Fruit fly (Drosophila melanogaster) whole organism, prepupa: Measurements from ENCODE around the gene Cul5.

Experiments used
- Blimp-1 ChIP-seq: fragments of 200-800 bp; sonication (Bioruptor generic); optimal IDR thresholded peaks from 3 replicates; lab custom pipeline; 2017; ENCODE audit warnings: missing biosample characterization, missing genetic modification characterization, mild to moderate bottlenecking, moderate library complexity, missing genetic modification reagents
- CG11762 ChIP-seq: fragments of 200-800 bp; sonication (Bioruptor generic); optimal IDR thresholded peaks from 3 replicates; lab custom pipeline; 2016; ENCODE audit warnings: missing biosample characterization, missing genetic modification characterization; ENCODE audit not compliant: insufficient read depth
- CG11902 ChIP-seq: fragments of 200-800 bp; sonication (Bioruptor generic); optimal IDR thresholded peaks from 3 replicates; lab custom pipeline; 2016; ENCODE audit warnings: missing biosample characterization, missing genetic modification characterization
- CG15336 ChIP-seq: fragments of 200-800 bp; sonication (Bioruptor generic); IDR thresholded peaks from 2 replicates; pipeline ENCODE4 v1.3.6; 2022; ENCODE audit warnings: missing biosample characterization, missing genetic modification characterization
- CG1621 ChIP-seq: fragments of 200-800 bp; sonication (Bioruptor generic); optimal IDR thresholded peaks from 3 replicates; lab custom pipeline; 2018; ENCODE audit warnings: missing biosample characterization, mild to moderate bottlenecking, missing genetic modification characterization
- CG16779 ChIP-seq: fragments of 200-800 bp; sonication (Bioruptor generic); optimal IDR thresholded peaks from 3 replicates; lab custom pipeline; 2017; ENCODE audit warnings: missing biosample characterization, mild to moderate bottlenecking, missing genetic modification characterization
- CG3032 ChIP-seq: fragments of 200-800 bp; optimal IDR thresholded peaks from 2 replicates; lab custom pipeline; 2019; ENCODE audit warnings: missing biosample characterization, mild to moderate bottlenecking, missing genetic modification characterization, moderate library complexity
- CG31627 ChIP-seq: fragments of 200-800 bp; sonication (Bioruptor generic); optimal IDR thresholded peaks from 3 replicates; lab custom pipeline; 2016; ENCODE audit warnings: missing biosample characterization, missing genetic modification characterization
- CG34406 ChIP-seq: fragments of 200-800 bp; sonication (Bioruptor generic); optimal IDR thresholded peaks from 3 replicates; lab custom pipeline; 2016; ENCODE audit warnings: missing biosample characterization, missing genetic modification characterization
- CG3919 ChIP-seq: fragments of 200-800 bp; sonication (Bioruptor generic); optimal IDR thresholded peaks from 3 replicates; lab custom pipeline; 2016; ENCODE audit warnings: missing biosample characterization, missing genetic modification characterization
- CG4318 ChIP-seq: fragments of 200-800 bp; sonication (Bioruptor generic); optimal IDR thresholded peaks from 3 replicates; lab custom pipeline; 2017; ENCODE audit warnings: missing biosample characterization, mild to moderate bottlenecking, missing genetic modification characterization
- CG6163 ChIP-seq: fragments of 200-800 bp; sonication (Bioruptor generic); IDR thresholded peaks from 3 replicates; pipeline ENCODE4 v1.3.6; 2022; ENCODE audit warnings: missing biosample characterization, missing genetic modification characterization
- CG6276 ChIP-seq: fragments of 200-800 bp; sonication (Bioruptor generic); optimal IDR thresholded peaks from 2 replicates; lab custom pipeline; 2017; ENCODE audit warnings: missing biosample characterization, mild to moderate bottlenecking, missing genetic modification characterization
- CG6792 ChIP-seq: fragments of 200-800 bp; sonication (Bioruptor generic); optimal IDR thresholded peaks from 3 replicates; lab custom pipeline; 2016; ENCODE audit warnings: missing biosample characterization, missing genetic modification characterization
- CG6808 ChIP-seq: fragments of 200-800 bp; sonication (Bioruptor generic); optimal IDR thresholded peaks from 3 replicates; lab custom pipeline; 2017; ENCODE audit warnings: missing biosample characterization, missing genetic modification characterization, mild to moderate bottlenecking, moderate library complexity, missing genetic modification reagents
- CG7368 ChIP-seq: fragments of 200-800 bp; sonication (Bioruptor generic); optimal IDR thresholded peaks from 3 replicates; lab custom pipeline; 2016; ENCODE audit warnings: missing biosample characterization, missing genetic modification characterization
- CG8119 ChIP-seq: fragments of 200-800 bp; sonication (Bioruptor generic); IDR thresholded peaks from 3 replicates; pipeline ENCODE4 v1.3.6; 2022; ENCODE audit warnings: missing biosample characterization, missing genetic modification characterization
- CG8319 ChIP-seq: fragments of 200-800 bp; sonication (Bioruptor generic); optimal IDR thresholded peaks from 3 replicates; lab custom pipeline; 2016; ENCODE audit warnings: missing biosample characterization, missing genetic modification characterization
- CG8632 ChIP-seq: fragments of 200-800 bp; sonication (Bioruptor generic); optimal IDR thresholded peaks from 3 replicates; lab custom pipeline; 2016; ENCODE audit warnings: missing biosample characterization, missing genetic modification characterization
- CG9139 ChIP-seq: fragments of 200-800 bp; sonication (Bioruptor generic); optimal IDR thresholded peaks from 3 replicates; lab custom pipeline; 2017; ENCODE audit warnings: missing biosample characterization, mild to moderate bottlenecking, missing genetic modification characterization
- Eip75B ChIP-seq: fragments of 200-800 bp; sonication (Bioruptor generic); optimal IDR thresholded peaks from 3 replicates; lab custom pipeline; 2016; ENCODE audit warnings: missing biosample characterization, missing genetic modification characterization
- Eip78C ChIP-seq: fragments of 200-800 bp; sonication (Bioruptor generic); peaks from one replicate; lab custom pipeline; 2016; ENCODE audit warnings: missing biosample characterization, missing genetic modification characterization
- Ets96B ChIP-seq: fragments of 200-800 bp; optimal IDR thresholded peaks from 2 replicates; lab custom pipeline; 2019; ENCODE audit warnings: missing biosample characterization, mild to moderate bottlenecking, missing genetic modification characterization, moderate library complexity
- Gug ChIP-seq: fragments of 200-800 bp; sonication (Bioruptor generic); IDR thresholded peaks from 2 replicates; pipeline ENCODE4 v1.3.6; 2022; ENCODE audit warnings: missing biosample characterization, missing genetic modification characterization
- Hr38 ChIP-seq: sonication (Bioruptor generic); optimal IDR thresholded peaks from 2 replicates; lab custom pipeline; 2016; ENCODE audit warnings: missing biosample characterization, missing genetic modification characterization
- Hr39 ChIP-seq: fragments of 200-800 bp; sonication (Bioruptor generic); optimal IDR thresholded peaks from 2 replicates; lab custom pipeline; 2016; ENCODE audit warnings: missing biosample characterization, missing genetic modification characterization
- Hr4 ChIP-seq: fragments of 200-800 bp; sonication (Bioruptor generic); optimal IDR thresholded peaks from 3 replicates; lab custom pipeline; 2016; ENCODE audit warnings: missing biosample characterization, missing genetic modification characterization
- Lpt ChIP-seq: fragments of 200-800 bp; sonication (Bioruptor generic); optimal IDR thresholded peaks from 3 replicates; lab custom pipeline; 2016; ENCODE audit warnings: missing biosample characterization, missing genetic modification characterization
- Met ChIP-seq: fragments of 200-800 bp; sonication (Bioruptor generic); optimal IDR thresholded peaks from 3 replicates; lab custom pipeline; 2016; ENCODE audit warnings: missing biosample characterization, missing genetic modification characterization
- OdsH ChIP-seq: fragments of 200-800 bp; sonication (Bioruptor generic); optimal IDR thresholded peaks from 3 replicates; lab custom pipeline; 2016; ENCODE audit warnings: missing biosample characterization, missing genetic modification characterization
- Smox ChIP-seq: fragments of 200-800 bp; sonication (Bioruptor generic); optimal IDR thresholded peaks from 3 replicates; lab custom pipeline; 2016; ENCODE audit warnings: missing biosample characterization, missing genetic modification characterization
- Sox102F ChIP-seq: fragments of 200-800 bp; sonication (Bioruptor generic); optimal IDR thresholded peaks from 2 replicates; lab custom pipeline; 2016; ENCODE audit warnings: missing biosample characterization, mild to moderate bottlenecking, missing genetic modification characterization
- Sox14 ChIP-seq: fragments of 200-800 bp; sonication (Bioruptor generic); optimal IDR thresholded peaks from 3 replicates; lab custom pipeline; 2016; ENCODE audit warnings: missing biosample characterization, missing genetic modification characterization
- Sox15 ChIP-seq: fragments of 200-800 bp; sonication (Bioruptor generic); optimal IDR thresholded peaks from 3 replicates; lab custom pipeline; 2016; ENCODE audit warnings: missing biosample characterization, missing genetic modification characterization
- achi ChIP-seq: fragments of 200-800 bp; sonication (Bioruptor generic); optimal IDR thresholded peaks from 3 replicates; lab custom pipeline; 2016; ENCODE audit warnings: missing biosample characterization, missing genetic modification characterization
- acj6 ChIP-seq: fragments of 200-800 bp; sonication (Bioruptor generic); optimal IDR thresholded peaks from 3 replicates; lab custom pipeline; 2016; ENCODE audit warnings: missing biosample characterization, missing genetic modification characterization
- cyc ChIP-seq: fragments of 200-800 bp; sonication (Bioruptor generic); optimal IDR thresholded peaks from 3 replicates; lab custom pipeline; 2016; ENCODE audit warnings: missing biosample characterization, missing genetic modification characterization
- dac ChIP-seq: fragments of 200-800 bp; sonication (Bioruptor generic); optimal IDR thresholded peaks from 2 replicates; lab custom pipeline; 2017; ENCODE audit warnings: missing biosample characterization, mild to moderate bottlenecking, missing genetic modification characterization
- dsx ChIP-seq: fragments of 200-800 bp; optimal IDR thresholded peaks from 3 replicates; lab custom pipeline; 2019; ENCODE audit warnings: missing biosample characterization, mild to moderate bottlenecking, missing genetic modification characterization, moderate library complexity; ENCODE audit not compliant: poor library complexity, severe bottlenecking
- eg ChIP-seq: fragments of 200-800 bp; sonication (Bioruptor generic); IDR thresholded peaks from 3 replicates; pipeline ENCODE4 v1.3.6; 2022; ENCODE audit warnings: missing biosample characterization, missing genetic modification characterization
- esn ChIP-seq: fragments of 200-800 bp; sonication (Bioruptor generic); optimal IDR thresholded peaks from 2 replicates; lab custom pipeline; 2016; ENCODE audit warnings: missing biosample characterization, mild to moderate bottlenecking, missing genetic modification characterization, moderate library complexity
- fd59A ChIP-seq: fragments of 200-800 bp; sonication (Bioruptor generic); optimal IDR thresholded peaks from 2 replicates; lab custom pipeline; 2017; ENCODE audit warnings: missing biosample characterization, mild to moderate bottlenecking, missing genetic modification characterization, missing genetic modification reagents
- fd85E ChIP-seq: fragments of 200-800 bp; sonication (Bioruptor generic); optimal IDR thresholded peaks from 3 replicates; lab custom pipeline; 2016; ENCODE audit warnings: missing biosample characterization, missing genetic modification characterization
- lz ChIP-seq: fragments of 200-800 bp; sonication (Bioruptor generic); optimal IDR thresholded peaks from 3 replicates; lab custom pipeline; 2016; ENCODE audit warnings: missing biosample characterization, missing genetic modification characterization
- pdm3 ChIP-seq: fragments of 200-800 bp; sonication (Bioruptor generic); optimal IDR thresholded peaks from 3 replicates; lab custom pipeline; 2016; ENCODE audit warnings: missing biosample characterization, missing genetic modification characterization
- salr ChIP-seq, 2 experiments: fragments of 200-800 bp; sonication (Bioruptor generic); optimal IDR thresholded peaks; 3 replicates each; lab custom pipeline; 2016 to 2018; ENCODE audit warnings: missing biosample characterization in 2 of 2, missing genetic modification characterization in 2 of 2, mild to moderate bottlenecking in 1 of 2
- spab ChIP-seq: fragments of 200-800 bp; sonication (Bioruptor generic); optimal IDR thresholded peaks from 2 replicates; lab custom pipeline; 2017; ENCODE audit warnings: missing biosample characterization, mild to moderate bottlenecking, missing genetic modification characterization, missing genetic modification reagents
- ss ChIP-seq, 2 experiments: fragments of 200-800 bp; sonication (Bioruptor generic); optimal IDR thresholded peaks; 2 replicates in 1 of 2; 3 replicates in 1 of 2; lab custom pipeline; 2017 to 2018; ENCODE audit warnings: mild to moderate bottlenecking in 2 of 2, missing biosample characterization in 2 of 2, missing genetic modification characterization in 2 of 2, moderate library complexity in 1 of 2
- svp ChIP-seq: fragments of 200-800 bp; sonication (Bioruptor generic); peaks from one replicate; lab custom pipeline; 2016; ENCODE audit warnings: missing biosample characterization, missing genetic modification characterization
- topi ChIP-seq: fragments of 200-800 bp; sonication (Bioruptor generic); optimal IDR thresholded peaks from 3 replicates; lab custom pipeline; 2016; ENCODE audit warnings: missing biosample characterization, missing genetic modification characterization
- vri ChIP-seq: fragments of 200-800 bp; sonication (Bioruptor generic); optimal IDR thresholded peaks from 3 replicates; lab custom pipeline; 2016; ENCODE audit warnings: missing biosample characterization, mild to moderate bottlenecking, missing genetic modification characterization

Gene Cul5

dm6 chr3R:29063207-29063920 is 589 bp upstream of the Cul5 start:
- peak; percentile 63 for TF ChIP-seq CG8319 (GFP tag; lab: Kevin White, UChicago)
- TF ChIP-seq Hr38 (GFP tag; lab: Kevin White, UChicago): no peak
- peak; percentile 78 for TF ChIP-seq CG3032 (tag; lab: Kevin White, UChicago)
- TF ChIP-seq pdm3 (GFP tag; lab: Kevin White, UChicago): peak; percentile 67
- TF ChIP-seq CG6808 (GFP tag; lab: Kevin White, UChicago): peak; percentile 75
- TF ChIP-seq Sox102F (GFP tag; lab: Kevin White, UChicago): peak; percentile 83
- peak; percentile 8 for TF ChIP-seq spab (GFP tag; lab: Kevin White, UChicago)
- TF ChIP-seq dac: no peak
- TF ChIP-seq CG9139 (GFP tag; lab: Kevin White, UChicago): peak; percentile 18
- no peak for TF ChIP-seq CG15336
- TF ChIP-seq Blimp-1 (GFP tag; lab: Kevin White, UChicago): peak; percentile 9
- TF ChIP-seq ss (GFP tag; optimal IDR thresholded peaks at IDR 0.05; lab: Kevin White, UChicago): peak in 1 of 2 experiments; percentile 18
- peak; percentile 62 for TF ChIP-seq CG31627 (GFP tag; lab: Kevin White, UChicago)
- peak; percentile 32 for TF ChIP-seq dsx (GFP tag; lab: Kevin White, UChicago)
- TF ChIP-seq topi (GFP tag; lab: Kevin White, UChicago): peak; percentile 57
- TF ChIP-seq Eip78C (GFP tag; lab: Kevin White, UChicago): peak; percentile 91
- no peak for TF ChIP-seq vri (GFP tag; lab: Kevin White, UChicago)
- TF ChIP-seq Hr4 (GFP tag; lab: Kevin White, UChicago): peak; percentile 84
- no peak for TF ChIP-seq eg (GFP tag; lab: Robert Waterston, UW)
- peak; percentile 58 for TF ChIP-seq acj6 (GFP tag; lab: Kevin White, UChicago)
- TF ChIP-seq svp (GFP tag; lab: Kevin White, UChicago): peak; percentile 74
- peak; percentile 65 for TF ChIP-seq Ets96B
- TF ChIP-seq CG16779 (tag; lab: Kevin White, UChicago): no peak
- peak; percentile 78 for TF ChIP-seq lz (GFP tag; lab: Kevin White, UChicago)
- peak; percentile 35 for TF ChIP-seq CG6276 (GFP tag; lab: Kevin White, UChicago)
- no peak for TF ChIP-seq CG8119
- TF ChIP-seq Sox14 (GFP tag; lab: Kevin White, UChicago): peak; percentile 81
- TF ChIP-seq CG7368 (GFP tag; lab: Kevin White, UChicago): peak; percentile 28
- TF ChIP-seq Hr39 (GFP tag; lab: Kevin White, UChicago): peak; percentile 58
- peak; percentile 63 for TF ChIP-seq OdsH (GFP tag; lab: Kevin White, UChicago)
- peak; percentile 73 for TF ChIP-seq achi (GFP tag; lab: Kevin White, UChicago)
- peak; percentile 61 for TF ChIP-seq CG11902 (GFP tag; lab: Kevin White, UChicago)
- TF ChIP-seq Smox: peak; percentile 68
- TF ChIP-seq CG11762 (GFP tag; lab: Kevin White, UChicago): peak; percentile 41
- TF ChIP-seq CG4318 (GFP tag; lab: Kevin White, UChicago): peak; percentile 61
- TF ChIP-seq Met: peak; percentile 76
- TF ChIP-seq fd85E (GFP tag; lab: Kevin White, UChicago): no peak
- peak; percentile 50 for TF ChIP-seq cyc
- peak; percentile 74 for TF ChIP-seq CG8632 (GFP tag; lab: Kevin White, UChicago)
- no peak for TF ChIP-seq Gug (GFP tag; lab: Robert Waterston, UW)
- peak; percentile 86 for TF ChIP-seq esn
- TF ChIP-seq CG6792: peak; percentile 64
- TF ChIP-seq CG1621: peak; percentile 37
- peak in 1 of 2 experiments; percentile 71 for TF ChIP-seq salr (GFP tag; optimal IDR thresholded peaks at IDR 0.05; lab: Kevin White, UChicago)
- TF ChIP-seq CG34406: peak; percentile 77
- no peak for TF ChIP-seq Lpt
- TF ChIP-seq Eip75B (GFP tag; lab: Kevin White, UChicago): peak; percentile 55
- TF ChIP-seq fd59A: peak; percentile 62
- peak; percentile 32 for TF ChIP-seq CG3919 (GFP tag; lab: Kevin White, UChicago)
- peak; percentile 69 for TF ChIP-seq Sox15 (GFP tag; lab: Kevin White, UChicago)
- no peak for TF ChIP-seq CG6163
